Worm (Caenorhabditis elegans) whole organism, L3 larva: ENCODE results near the gene Y38C1AA.12.

ENCODE experiments used
- ZK546.5 ChIP-seq: sonication (generic microtip); optimal IDR thresholded peaks from 2 replicates; lab custom pipeline; 2017; ENCODE audit warnings: missing biosample characterization, missing genetic modification characterization
- aly-2 ChIP-seq: fragments of 150-350 bp; optimal IDR thresholded peaks from 2 replicates; lab custom pipeline; 2014; ENCODE audit warnings: missing biosample characterization, missing genetic modification characterization
- ceh-82 ChIP-seq: fragments of 150-350 bp; optimal IDR thresholded peaks from 2 replicates; lab custom pipeline; 2014; ENCODE audit warnings: missing biosample characterization, missing genetic modification characterization
- fkh-10 ChIP-seq: sonication (generic microtip); optimal IDR thresholded peaks from 2 replicates; lab custom pipeline; 2017; ENCODE audit warnings: missing biosample characterization, missing genetic modification reagents, missing genetic modification characterization
- jun-1 ChIP-seq: fragments of 150-350 bp; optimal IDR thresholded peaks from 2 replicates; lab custom pipeline; 2014; ENCODE audit warnings: missing biosample characterization, missing genetic modification reagents, missing genetic modification characterization
- nfya-1 ChIP-seq: sonication (generic microtip); optimal IDR thresholded peaks from 2 replicates; lab custom pipeline; 2017; ENCODE audit warnings: missing genetic modification characterization, mild to moderate bottlenecking, missing compliant biosample characterization, antibody characterized with exemption, moderate library complexity; ENCODE audit not compliant: insufficient read depth
- nhr-12 ChIP-seq: fragments of 150-350 bp; optimal IDR thresholded peaks from 2 replicates; lab custom pipeline; 2014; ENCODE audit warnings: missing biosample characterization, missing genetic modification characterization
- nhr-67 ChIP-seq: fragments of 150-350 bp; optimal IDR thresholded peaks from 2 replicates; lab custom pipeline; 2014; ENCODE audit warnings: missing biosample characterization, missing genetic modification characterization
- pqm-1 ChIP-seq: fragments of 150-350 bp; optimal IDR thresholded peaks from 2 replicates; lab custom pipeline; 2017; ENCODE audit warnings: missing biosample characterization, missing genetic modification characterization, inconsistent platforms
- unc-62 ChIP-seq: fragments of 150-350 bp; sonication (generic microtip); optimal IDR thresholded peaks from 4 replicates; lab custom pipeline; 2014; ENCODE audit warnings: missing biosample characterization, missing genetic modification reagents, missing genetic modification characterization

DNA sequence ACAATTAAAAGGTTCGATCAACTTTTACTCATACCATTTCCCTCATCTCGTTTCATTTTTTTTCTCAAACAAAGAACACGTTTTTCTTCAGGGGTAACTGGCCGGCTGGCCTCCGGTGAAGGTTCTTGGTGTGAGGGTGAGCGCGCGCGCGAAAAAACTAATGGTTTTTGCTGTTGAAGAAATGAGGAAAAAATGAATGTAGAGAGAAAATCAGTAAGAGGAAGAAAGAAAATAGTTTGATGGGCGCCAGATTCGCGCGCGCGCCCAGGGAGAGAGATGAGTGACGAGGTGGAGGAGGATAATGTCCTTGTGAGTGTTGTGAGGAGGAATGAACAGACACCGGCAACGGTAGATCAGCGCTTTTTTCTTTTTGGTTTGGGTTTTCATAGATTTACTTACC, 21.0 kb upstream of the Y38C1AA.12 start:
- no peak for TF ChIP-seq nhr-67
- no peak for TF ChIP-seq jun-1 (tag; lab: Kevin White, UChicago)
- TF ChIP-seq nhr-12 (tag; lab: Kevin White, UChicago), result no peak
- no peak for TF ChIP-seq aly-2
- no peak for TF ChIP-seq fkh-10 (GFP tag; lab: Kevin White, UChicago)
- TF ChIP-seq pqm-1, result no peak
- no peak for TF ChIP-seq ZK546.5 (tag; lab: Kevin White, UChicago)
- TF ChIP-seq unc-62, result no peak
- no peak for TF ChIP-seq ceh-82 (tag; lab: Kevin White, UChicago)
- no peak for TF ChIP-seq nfya-1 (tag; lab: Kevin White, UChicago)
